Worm (Caenorhabditis elegans): ENCODE results near the gene C03B8.3.

Gene C03B8.3

DNA sequence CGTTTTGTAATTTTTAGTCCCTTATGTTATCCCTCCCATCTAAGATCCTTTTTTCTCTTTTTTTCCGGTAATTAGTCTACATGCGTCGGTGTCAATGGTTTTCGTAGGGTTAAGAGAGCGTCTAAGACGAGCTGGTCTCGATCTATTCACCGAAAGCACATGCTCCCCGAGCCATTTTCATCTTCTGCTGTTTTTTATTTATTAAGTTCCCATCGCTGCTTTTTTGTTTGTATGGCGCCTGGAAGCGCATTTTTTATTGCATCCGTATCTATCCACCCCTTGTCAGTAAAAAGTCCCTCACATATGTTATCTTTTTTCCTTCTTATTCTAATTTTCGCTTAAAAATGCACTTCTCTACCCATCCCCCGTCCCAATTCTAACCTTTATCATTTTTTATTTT lies 24.7 kb downstream of the C03B8.3 start (continued):
- TF ChIP-seq snpc-4 (tag; optimal IDR thresholded peaks at IDR 0.05): no peak
- no peak for TF ChIP-seq saeg-2 (GFP tag; IDR thresholded peaks at IDR 0.05)
- TF ChIP-seq daf-19 (GFP tag; conservative IDR thresholded peaks at IDR 0.05): no peak
- TF ChIP-seq jun-1 (tag; optimal IDR thresholded peaks at IDR 0.05): no peak
- no peak for TF ChIP-seq cey-2 (tag; optimal IDR thresholded peaks at IDR 0.05; ENCODE audit: borderline replicate concordance, insufficient read depth)
- no peak for TF ChIP-seq lin-29 (GFP tag; IDR thresholded peaks at IDR 0.05)
- TF ChIP-seq hmg-1.1 (GFP tag; IDR thresholded peaks at IDR 0.05): no peak
- no peak for TF ChIP-seq nhr-48 (tag; optimal IDR thresholded peaks at IDR 0.05)
- TF ChIP-seq ceh-44 (GFP tag; IDR thresholded peaks at IDR 0.05): no peak
- 0 out of 2 replicates have a peak, but pooled peaks have one; percentile 45 for TF ChIP-seq ctbp-1 (GFP tag; IDR thresholded peaks at IDR 0.05)
- 0 out of 2 replicates have a peak, but pooled peaks have one; percentile 41 for TF ChIP-seq mdt-29 (GFP tag; IDR thresholded peaks at IDR 0.05)
- no peak for TF ChIP-seq attf-4 (tag; optimal IDR thresholded peaks at IDR 0.05)
- TF ChIP-seq nhr-76 (tag; optimal IDR thresholded peaks at IDR 0.05): no peak
- no peak for TF ChIP-seq unc-39 (tag; optimal IDR thresholded peaks at IDR 0.05)
- TF ChIP-seq Y5F2A.4 (GFP tag; optimal IDR thresholded peaks at IDR 0.05): peak; percentile 16
- no peak for TF ChIP-seq spr-3 (GFP tag; optimal IDR thresholded peaks at IDR 0.05)
- TF ChIP-seq nhr-10 (tag; optimal IDR thresholded peaks at IDR 0.05): no peak
- peak; percentile 51; the same call in 1 of the 2 replicates for TF ChIP-seq Y48G9A.11 (GFP tag; IDR thresholded peaks at IDR 0.05)
- TF ChIP-seq Y105C5A.15 (GFP tag; IDR thresholded peaks at IDR 0.05): peak; percentile 40; the same call in 1 of the 2 replicates
- no peak for TF ChIP-seq ces-1 (GFP tag; optimal IDR thresholded peaks at IDR 0.05)
- peak; percentile 45; the same call in 1 of the 2 replicates for TF ChIP-seq php-3 (GFP tag; IDR thresholded peaks at IDR 0.05)
- TF ChIP-seq mes-2 (tag; optimal IDR thresholded peaks at IDR 0.05; ENCODE audit: poor library complexity, severe bottlenecking): peak; percentile 37
- TF ChIP-seq lsy-2 (tag; optimal IDR thresholded peaks at IDR 0.05): no peak
- TF ChIP-seq unc-130 (GFP tag; optimal IDR thresholded peaks at IDR 0.05): no peak
- no peak for TF ChIP-seq nhr-6 (tag; optimal IDR thresholded peaks at IDR 0.05)
- TF ChIP-seq nhr-11 (tag; optimal IDR thresholded peaks at IDR 0.05): no peak
- no peak for TF ChIP-seq daf-16 (GFP tag; optimal IDR thresholded peaks at IDR 0.05)
- no peak for TF ChIP-seq daf-16 (tag; optimal IDR thresholded peaks at IDR 0.05)
- no peak for TF ChIP-seq zip-11 (GFP tag; IDR thresholded peaks at IDR 0.05)
- peak; percentile 67; the same call in 1 of the 2 replicates for TF ChIP-seq egl-43 (GFP tag; IDR thresholded peaks at IDR 0.05)
- TF ChIP-seq madf-9 (GFP tag; conservative IDR thresholded peaks at IDR 0.05): 0 out of 2 replicates have a peak, but pooled peaks have one; percentile 3
- TF ChIP-seq nhr-237 (tag; optimal IDR thresholded peaks at IDR 0.05): no peak
- TF ChIP-seq madf-5 (GFP tag; IDR thresholded peaks at IDR 0.05): 0 out of 4 replicates have a peak, but pooled peaks of 1 of the 2 experiments have one; percentile 42
- TF ChIP-seq mdl-1 (tag; optimal IDR thresholded peaks at IDR 0.05): no peak
- peak; percentile 60 for TF ChIP-seq lim-7 (GFP tag; IDR thresholded peaks at IDR 0.05)
- TF ChIP-seq ZK337.2 (GFP tag; IDR thresholded peaks at IDR 0.05): no peak
- TF ChIP-seq daf-8 (GFP tag; IDR thresholded peaks at IDR 0.05): no peak

DNA sequence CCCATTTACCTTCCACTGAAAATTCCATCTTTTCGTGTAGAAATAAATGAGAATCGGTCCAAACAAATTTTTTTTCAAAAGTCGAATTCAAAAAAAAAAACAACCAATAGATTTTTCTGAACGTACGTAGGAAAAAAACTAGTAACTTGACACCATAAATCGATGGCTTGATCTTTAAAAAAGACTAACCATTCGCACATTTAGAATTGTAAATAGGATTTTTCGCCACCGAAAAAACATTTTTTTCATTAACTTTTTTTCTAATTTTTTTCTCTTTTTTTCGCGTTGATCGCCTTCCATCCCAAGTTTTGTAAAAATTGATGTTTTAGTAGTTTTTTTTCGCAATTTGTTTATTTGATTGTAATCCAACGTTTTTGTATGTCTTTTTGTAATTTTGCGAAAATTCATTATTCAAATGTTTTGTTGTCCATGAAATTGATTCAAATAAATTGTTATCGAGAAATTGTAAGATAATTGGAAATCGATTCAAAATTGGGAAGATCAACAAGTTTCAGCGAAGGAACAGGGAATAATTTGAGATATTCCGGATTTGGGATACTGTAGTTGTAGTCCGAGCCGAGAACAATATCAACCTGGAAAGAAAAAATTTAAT lies 25.6 kb downstream of the C03B8.3 start:
- no peak for TF ChIP-seq nhr-48 (tag; optimal IDR thresholded peaks at IDR 0.05)
- TF ChIP-seq zfp-2 (tag; optimal IDR thresholded peaks at IDR 0.05): no peak
- TF ChIP-seq aha-1 (tag): no peak
- TF ChIP-seq attf-4 (tag; optimal IDR thresholded peaks at IDR 0.05): no peak
- TF ChIP-seq mxl-3 (GFP tag; optimal IDR thresholded peaks at IDR 0.05): no peak
- TF ChIP-seq lin-15B (tag; optimal IDR thresholded peaks at IDR 0.05): no peak
- no peak for TF ChIP-seq lsy-2 (tag; optimal IDR thresholded peaks at IDR 0.05)
- no peak for TF ChIP-seq T26A8.4 (GFP tag; IDR thresholded peaks at IDR 0.05)
- TF ChIP-seq cey-2 (tag; optimal IDR thresholded peaks at IDR 0.05; ENCODE audit: borderline replicate concordance, insufficient read depth): no peak
- TF ChIP-seq dve-1 (tag; optimal IDR thresholded peaks at IDR 0.05; ENCODE audit: insufficient read depth): no peak
- peak; percentile 4; the same call in 1 of the 2 replicates for TF ChIP-seq tra-1 (GFP tag; IDR thresholded peaks at IDR 0.05)
- no peak for TF ChIP-seq F26F4.8 (GFP tag; conservative IDR thresholded peaks at IDR 0.05)
- no peak for TF ChIP-seq madf-9 (GFP tag; conservative IDR thresholded peaks at IDR 0.05)
- TF ChIP-seq lin-29 (GFP tag; IDR thresholded peaks at IDR 0.05): no peak
- TF ChIP-seq gei-8 (GFP tag; optimal IDR thresholded peaks at IDR 0.05): peak; percentile 56
- TF ChIP-seq nhr-28 (tag; optimal IDR thresholded peaks at IDR 0.05): no peak
- no peak for TF ChIP-seq Y75B8A.6 (GFP tag; IDR thresholded peaks at IDR 0.05)
- no peak for TF ChIP-seq zag-1 (tag; optimal IDR thresholded peaks at IDR 0.05)
- peak; percentile 67 for TF ChIP-seq nhr-77 (tag; optimal IDR thresholded peaks at IDR 0.05)
- TF ChIP-seq ZK337.2 (GFP tag; IDR thresholded peaks at IDR 0.05): no peak
- TF ChIP-seq egl-43 (GFP tag; IDR thresholded peaks at IDR 0.05): no peak; the same call in 1 of the 2 replicates
- peak; percentile 20 for TF ChIP-seq mep-1 (tag; optimal IDR thresholded peaks at IDR 0.05)
